Fruit fly (Drosophila melanogaster) whole organism, wandering third instar larva: Measurements from ENCODE around the gene Send1.

ENCODE experiments used
- Abd-B ChIP-seq: fragments of >200 bp; optimal IDR thresholded peaks from 2 replicates; lab custom pipeline; 2017; ENCODE audit warnings: missing biosample characterization, missing genetic modification characterization
- CG32264 ChIP-seq: fragments of 200-800 bp; sonication (Bioruptor generic); optimal IDR thresholded peaks from 2 replicates; lab custom pipeline; 2016; ENCODE audit warnings: missing biosample characterization, missing genetic modification characterization
- CG9705 ChIP-seq: fragments of 200-800 bp; sonication (Bioruptor generic); optimal IDR thresholded peaks from 2 replicates; lab custom pipeline; 2018; ENCODE audit warnings: missing biosample characterization, mild to moderate bottlenecking, missing genetic modification characterization
- CrebA ChIP-seq: fragments of 200-800 bp; sonication (Bioruptor generic); optimal IDR thresholded peaks from 2 replicates; lab custom pipeline; 2016; ENCODE audit warnings: missing biosample characterization, mild to moderate bottlenecking, missing genetic modification characterization, borderline replicate concordance
- Dfd ChIP-seq: fragments of >200 bp; optimal IDR thresholded peaks from 2 replicates; lab custom pipeline; 2017; ENCODE audit warnings: missing biosample characterization, missing genetic modification characterization
- Dif ChIP-seq: fragments of 200-275, 200-300 bp; sonication (Bioruptor generic); optimal IDR thresholded peaks from 2 replicates; lab custom pipeline; 2018; ENCODE audit warnings: missing biosample characterization, missing genetic modification characterization; ENCODE audit not compliant: partially characterized antibody
- GATAd ChIP-seq: sonication (Bioruptor generic); optimal IDR thresholded peaks from 2 replicates; lab custom pipeline; 2016; ENCODE audit warnings: missing biosample characterization, missing genetic modification characterization
- HLH106 ChIP-seq: fragments of 200-800 bp; optimal IDR thresholded peaks from 3 replicates; lab custom pipeline; 2019; ENCODE audit warnings: missing biosample characterization, mild to moderate bottlenecking, missing genetic modification characterization, moderate library complexity
- Hnf4 ChIP-seq: fragments of 200-800 bp; sonication (Bioruptor generic); optimal IDR thresholded peaks from 2 replicates; lab custom pipeline; 2016; ENCODE audit warnings: missing biosample characterization, mild to moderate bottlenecking, missing genetic modification characterization
- Hr78 ChIP-seq: fragments of >200 bp; optimal IDR thresholded peaks from 2 replicates; lab custom pipeline; 2017; ENCODE audit warnings: missing biosample characterization, missing genetic modification characterization
- Hr83 ChIP-seq: fragments of 200-300 bp; sonication (Bioruptor generic); optimal IDR thresholded peaks from 2 replicates; lab custom pipeline; 2016; ENCODE audit warnings: missing biosample characterization, mild to moderate bottlenecking, missing genetic modification characterization, moderate library complexity; ENCODE audit not compliant: poor library complexity, severe bottlenecking
- Jra ChIP-seq: sonication (Bioruptor generic); optimal IDR thresholded peaks from 2 replicates; lab custom pipeline; 2016; ENCODE audit warnings: missing biosample characterization, missing genetic modification characterization
- Mio ChIP-seq: sonication (Bioruptor generic); optimal IDR thresholded peaks from 2 replicates; lab custom pipeline; 2016; ENCODE audit warnings: missing biosample characterization, missing genetic modification characterization
- Myc ChIP-seq: fragments of >200 bp; optimal IDR thresholded peaks from 2 replicates; lab custom pipeline; 2017
- N ChIP-seq: fragments of >200 bp; optimal IDR thresholded peaks from 2 replicates; lab custom pipeline; 2018; ENCODE audit warnings: missing biosample characterization, missing external identifiers, missing genetic modification characterization
- OdsH ChIP-seq: fragments of 200-800 bp; sonication (Bioruptor generic); optimal IDR thresholded peaks from 2 replicates; lab custom pipeline; 2016; ENCODE audit warnings: missing biosample characterization, mild to moderate bottlenecking, missing genetic modification characterization
- Rel ChIP-seq, 2 experiments: fragments of 200-800 bp; sonication (Bioruptor generic) in 1 of 2; optimal IDR thresholded peaks; 2 replicates in 1 of 2; 3 replicates in 1 of 2; lab custom pipeline; 2016 to 2019; ENCODE audit warnings: mild to moderate bottlenecking in 2 of 2, missing biosample characterization in 2 of 2, missing genetic modification characterization in 2 of 2, moderate library complexity in 1 of 2
- Sp1 ChIP-seq: fragments of 200-800 bp; sonication (Bioruptor generic); optimal IDR thresholded peaks from 3 replicates; lab custom pipeline; 2019; ENCODE audit warnings: missing biosample characterization, mild to moderate bottlenecking, missing genetic modification characterization, moderate library complexity
- Vsx2 ChIP-seq: fragments of 200-300, 225-300 bp; sonication (Bioruptor generic); optimal IDR thresholded peaks from 2 replicates; lab custom pipeline; 2018; ENCODE audit warnings: missing biosample characterization, missing genetic modification characterization; ENCODE audit not compliant: partially characterized antibody
- br ChIP-seq: fragments of 200-800 bp; sonication (Bioruptor generic); optimal IDR thresholded peaks from 2 replicates; lab custom pipeline; 2016; ENCODE audit warnings: missing biosample characterization, missing genetic modification characterization
- brk ChIP-seq: fragments of 200-800 bp; sonication (Bioruptor generic); optimal IDR thresholded peaks from 2 replicates; lab custom pipeline; 2016; ENCODE audit warnings: missing biosample characterization, mild to moderate bottlenecking, missing genetic modification characterization
- dl ChIP-seq, 2 experiments: fragments of 175-275, 200-275 bp in 1 of 2; fragments of 200-275 bp in 1 of 2; sonication (Bioruptor generic); optimal IDR thresholded peaks; lab custom pipeline; 2018; ENCODE audit warnings: mild to moderate bottlenecking in 2 of 2, missing biosample characterization in 2 of 2, missing genetic modification characterization in 2 of 2, moderate library complexity in 2 of 2; ENCODE audit not compliant: partially characterized antibody in 2 of 2, insufficient read depth in 1 of 2
- dmrt93B ChIP-seq: fragments of 200-800 bp; sonication (Bioruptor generic); optimal IDR thresholded peaks from 2 replicates; lab custom pipeline; 2018; ENCODE audit warnings: missing biosample characterization, mild to moderate bottlenecking, missing genetic modification characterization
- dsf ChIP-seq: sonication (Bioruptor generic); optimal IDR thresholded peaks from 2 replicates; lab custom pipeline; 2016; ENCODE audit warnings: missing biosample characterization, missing genetic modification characterization, borderline replicate concordance
- ey ChIP-seq: fragments of 200-800 bp; sonication (Bioruptor generic); optimal IDR thresholded peaks from 2 replicates; lab custom pipeline; 2016; ENCODE audit warnings: missing biosample characterization, missing genetic modification characterization
- foxo ChIP-seq, 2 experiments: fragments of 200-800 bp; sonication (Bioruptor generic); optimal IDR thresholded peaks; 2 replicates in 1 of 2; 3 replicates in 1 of 2; lab custom pipeline; 2016 to 2017; ENCODE audit warnings: missing biosample characterization in 2 of 2, missing genetic modification characterization in 2 of 2
- h ChIP-seq: fragments of 200-800 bp; sonication (Bioruptor generic); optimal IDR thresholded peaks from 3 replicates; lab custom pipeline; 2016; ENCODE audit warnings: missing biosample characterization, mild to moderate bottlenecking, missing genetic modification characterization
- jim ChIP-seq: fragments of 175-275, 200-325 bp; sonication (Bioruptor generic); optimal IDR thresholded peaks from 2 replicates; lab custom pipeline; 2016; ENCODE audit warnings: missing biosample characterization, mild to moderate bottlenecking, missing genetic modification characterization
- lola ChIP-seq: fragments of >200 bp; optimal IDR thresholded peaks from 2 replicates; lab custom pipeline; 2017; ENCODE audit warnings: missing biosample characterization, missing genetic modification characterization
- pan ChIP-seq: fragments of >200 bp; optimal IDR thresholded peaks from 2 replicates; lab custom pipeline; 2017
- psq ChIP-seq: fragments of 200-800 bp; sonication (Bioruptor generic); optimal IDR thresholded peaks from 3 replicates; lab custom pipeline; 2017; ENCODE audit warnings: missing biosample characterization, mild to moderate bottlenecking, missing genetic modification characterization, moderate library complexity
- rgr ChIP-seq: fragments of 200-800 bp; sonication (Bioruptor generic); optimal IDR thresholded peaks from 3 replicates; lab custom pipeline; 2016; ENCODE audit warnings: missing biosample characterization, mild to moderate bottlenecking, missing genetic modification characterization
- sage ChIP-seq: fragments of 200-800 bp; sonication (Bioruptor generic); optimal IDR thresholded peaks from 2 replicates; lab custom pipeline; 2016; ENCODE audit warnings: missing biosample characterization, mild to moderate bottlenecking, missing genetic modification characterization
- sv ChIP-seq: fragments of 200-800 bp; sonication (Bioruptor generic); optimal IDR thresholded peaks from 3 replicates; lab custom pipeline; 2016; ENCODE audit warnings: missing biosample characterization, missing genetic modification characterization
- tai ChIP-seq: sonication (Bioruptor generic); optimal IDR thresholded peaks from 2 replicates; lab custom pipeline; 2016; ENCODE audit warnings: missing biosample characterization, missing genetic modification characterization
- usp ChIP-seq: fragments of >200 bp; optimal IDR thresholded peaks from 2 replicates; lab custom pipeline; 2017; ENCODE audit warnings: missing biosample characterization, missing genetic modification characterization
- woc ChIP-seq: sonication (Bioruptor generic); optimal IDR thresholded peaks from 2 replicates; lab custom pipeline; 2016; ENCODE audit warnings: missing biosample characterization, mild to moderate bottlenecking, missing genetic modification characterization

Gene Send1

DNA sequence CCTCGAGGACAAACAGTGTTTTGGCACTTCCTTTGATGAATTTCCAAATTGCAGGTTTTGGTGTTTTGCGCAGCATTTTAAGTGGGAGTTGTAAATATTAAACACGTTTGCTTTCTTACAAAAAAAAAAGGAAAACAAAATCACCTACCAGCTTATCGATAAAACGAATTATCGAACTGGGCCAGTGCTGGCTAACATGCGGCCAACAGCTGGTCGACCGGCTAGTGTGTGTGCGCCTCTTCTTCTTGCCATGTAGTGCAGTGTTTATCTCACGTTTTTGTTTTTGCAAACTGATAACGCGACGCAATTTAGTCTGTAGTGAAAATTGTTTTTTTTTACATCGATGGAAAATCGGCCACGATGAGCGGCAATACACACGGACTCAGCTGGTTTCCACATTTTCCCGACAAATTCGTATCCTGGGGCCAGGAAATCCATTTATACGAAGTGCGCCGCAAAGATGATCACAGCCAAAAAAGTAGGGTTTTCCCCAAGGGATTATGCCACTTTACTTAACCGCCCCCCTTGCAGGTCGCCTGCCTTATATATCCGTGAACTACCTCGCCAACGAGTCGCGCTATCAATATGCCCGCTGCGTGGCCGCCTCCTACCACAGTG, 37.7 kb downstream of the Send1 start, which contains the start of the genes CG15386, CG42371 and mio:
TSS of gene CG15386 (minus strand) at position 180 of the 618 bp plus-strand sequence.
TSS of gene CG42371 (minus strand) at position 180 of the 618 bp plus-strand sequence.
TSS of gene mio (plus strand) at position 224 of the 618 bp plus-strand sequence.
- TF ChIP-seq Sp1 (GFP tag; lab: Kevin White, UChicago), result peak; percentile 32
- no peak for TF ChIP-seq sv (GFP tag; lab: Kevin White, UChicago)
- no peak for TF ChIP-seq CrebA (GFP tag; lab: Kevin White, UChicago)
- TF ChIP-seq dl (GFP tag; optimal IDR thresholded peaks at IDR 0.05; lab: Kevin White, UChicago; ENCODE audit: insufficient read depth in 1 of 2, partially characterized antibody in 2 of 2), result peak in 1 of 2 experiments; percentile 22
- no peak for TF ChIP-seq Hnf4 (GFP tag; lab: Kevin White, UChicago)
- TF ChIP-seq Vsx2 (GFP tag; lab: Kevin White, UChicago), result no peak
- no peak for TF ChIP-seq N (GFP tag; lab: Kevin White, UChicago)
- no peak for TF ChIP-seq GATAd (GFP tag; lab: Kevin White, UChicago)
- peak; percentile 14 for TF ChIP-seq OdsH (GFP tag; lab: Kevin White, UChicago)
- peak; percentile 55 for TF ChIP-seq br (GFP tag; lab: Kevin White, UChicago)
- TF ChIP-seq HLH106 (tag; lab: Kevin White, UChicago), result no peak
- TF ChIP-seq Hr78 (GFP tag; lab: Kevin White, UChicago), result no peak
- peak; percentile 8 for TF ChIP-seq Dif
- peak; percentile 40 for TF ChIP-seq h (GFP tag; lab: Kevin White, UChicago)
- no peak for TF ChIP-seq brk (GFP tag; lab: Kevin White, UChicago)
- TF ChIP-seq CG9705 (GFP tag; lab: Kevin White, UChicago), result no peak
- no peak for TF ChIP-seq dsf (GFP tag; lab: Kevin White, UChicago)
- TF ChIP-seq usp (GFP tag; lab: Kevin White, UChicago), result no peak
- peak; percentile 5 for TF ChIP-seq ey (GFP tag; lab: Kevin White, UChicago)
- TF ChIP-seq Dfd (GFP tag; lab: Kevin White, UChicago), result no peak
- TF ChIP-seq foxo (GFP tag; optimal IDR thresholded peaks at IDR 0.05; lab: Kevin White, UChicago), result peak in 1 of 2 experiments; percentile 41
- TF ChIP-seq woc (GFP tag; lab: Kevin White, UChicago), result no peak
- no peak for TF ChIP-seq dmrt93B (GFP tag; lab: Kevin White, UChicago)
- no peak for TF ChIP-seq pan (lab: Kevin White, UChicago)
- no peak for TF ChIP-seq lola (GFP tag; lab: Kevin White, UChicago)
- TF ChIP-seq Rel (GFP tag; optimal IDR thresholded peaks at IDR 0.05; lab: Kevin White, UChicago), result no peak
- peak; percentile 86 for TF ChIP-seq Rel (tag; optimal IDR thresholded peaks at IDR 0.05; lab: Kevin White, UChicago)
- peak; percentile 52 for TF ChIP-seq rgr (GFP tag; lab: Kevin White, UChicago)
- TF ChIP-seq Hr83 (GFP tag; lab: Kevin White, UChicago), result peak; percentile 83
- TF ChIP-seq Mio, result no peak
- no peak for TF ChIP-seq CG32264
- TF ChIP-seq jim, result peak; percentile 70
- TF ChIP-seq psq (GFP tag; lab: Kevin White, UChicago), result peak; percentile 5

DNA sequence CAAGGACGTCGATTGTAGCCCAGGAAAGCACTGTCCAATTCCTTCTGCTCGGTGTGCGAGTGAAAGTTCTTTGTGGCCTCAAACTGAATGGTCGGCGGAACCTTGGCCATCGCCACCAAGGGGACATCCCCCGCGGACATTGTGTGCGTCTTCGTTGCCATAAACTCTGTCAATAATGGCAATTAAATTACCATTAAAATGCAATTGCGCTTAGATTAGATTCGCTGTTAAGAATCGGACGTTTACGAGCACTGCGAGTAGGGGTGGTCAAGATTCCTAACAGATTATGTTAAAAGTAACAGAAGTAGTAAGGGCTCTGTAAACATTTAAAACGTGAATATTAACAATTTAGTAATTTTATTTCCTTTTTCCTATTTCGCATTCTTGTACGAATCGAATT, 38.8 kb downstream of the Send1 start, which contains the start of gene daed:
TSS of gene daed (minus strand) at position 247 of the 400 bp plus-strand sequence.
- no peak for TF ChIP-seq Jra (GFP tag; lab: Kevin White, UChicago)
- TF ChIP-seq CG9705 (GFP tag; lab: Kevin White, UChicago), result no peak
- TF ChIP-seq Sp1 (GFP tag; lab: Kevin White, UChicago), result peak; percentile 50
- TF ChIP-seq Rel (GFP tag; optimal IDR thresholded peaks at IDR 0.05; lab: Kevin White, UChicago), result no peak
- peak; percentile 86 for TF ChIP-seq Rel (tag; optimal IDR thresholded peaks at IDR 0.05; lab: Kevin White, UChicago)
- peak; percentile 7 for TF ChIP-seq rgr (GFP tag; lab: Kevin White, UChicago)

DNA sequence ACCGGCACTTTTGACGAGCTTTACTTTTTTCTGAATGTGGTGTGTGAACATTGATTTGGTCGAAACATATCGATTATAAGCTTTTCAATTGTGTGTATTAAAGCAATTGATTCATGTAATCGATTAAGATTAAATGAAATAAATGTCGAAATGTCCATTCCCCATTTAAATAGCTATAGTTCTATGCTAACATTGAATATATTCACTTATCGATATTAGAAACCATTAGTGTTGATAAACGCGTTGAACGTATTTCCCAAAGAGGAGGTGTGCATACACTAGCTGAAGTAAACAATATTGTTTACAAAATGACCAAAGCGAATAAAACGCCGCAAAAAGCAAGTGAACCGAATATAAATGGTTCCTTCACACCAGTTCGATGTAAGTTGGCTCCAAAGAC, 40.8 kb downstream of the Send1 start, which contains the start of the genes Uch and CG34174:
TSS of gene Uch (minus strand) at position 208 of the 400 bp plus-strand sequence.
TSS of gene CG34174 (plus strand) at position 263 of the 400 bp plus-strand sequence.
- TF ChIP-seq Vsx2 (GFP tag; lab: Kevin White, UChicago) (no peak), rgr (GFP tag; lab: Kevin White, UChicago) (peak; percentile 73), lola (GFP tag; lab: Kevin White, UChicago) (no peak), foxo (GFP tag; optimal IDR thresholded peaks at IDR 0.05; lab: Kevin White, UChicago) (peak in 1 of 2 experiments; percentile 30), CG9705 (GFP tag; lab: Kevin White, UChicago) (peak; percentile 55), Hr83 (GFP tag; lab: Kevin White, UChicago) (no peak), Myc (lab: Kevin White, UChicago) (no peak), HLH106 (tag; lab: Kevin White, UChicago) (peak; percentile 32), dmrt93B (GFP tag; lab: Kevin White, UChicago) (no peak), psq (GFP tag; lab: Kevin White, UChicago) (peak; percentile 2), sage (no peak), usp (GFP tag; lab: Kevin White, UChicago) (no peak), OdsH (GFP tag; lab: Kevin White, UChicago) (peak; percentile 36), CrebA (GFP tag; lab: Kevin White, UChicago) (no peak), N (GFP tag; lab: Kevin White, UChicago) (no peak), ey (GFP tag; lab: Kevin White, UChicago) (peak; percentile 3), CG32264 (no peak), Abd-B (GFP tag; lab: Kevin White, UChicago) (no peak), Hr78 (GFP tag; lab: Kevin White, UChicago) (no peak), sv (GFP tag; lab: Kevin White, UChicago) (no peak), Rel (GFP tag; optimal IDR thresholded peaks at IDR 0.05; lab: Kevin White, UChicago) (no peak), Rel (tag; optimal IDR thresholded peaks at IDR 0.05; lab: Kevin White, UChicago) (peak; percentile 52), woc (GFP tag; lab: Kevin White, UChicago) (no peak), brk (GFP tag; lab: Kevin White, UChicago) (no peak), Mio (no peak), Sp1 (GFP tag; lab: Kevin White, UChicago) (peak; percentile 64), dsf (GFP tag; lab: Kevin White, UChicago) (no peak), br (GFP tag; lab: Kevin White, UChicago) (no peak), tai (no peak), Dif (no peak), Dfd (GFP tag; lab: Kevin White, UChicago) (no peak), h (GFP tag; lab: Kevin White, UChicago) (peak; percentile 67), GATAd (GFP tag; lab: Kevin White, UChicago) (no peak), Jra (GFP tag; lab: Kevin White, UChicago) (no peak)
